Worm (Caenorhabditis elegans) whole organism, L4 larva: ENCODE results near the gene R07B1.9.

ENCODE experiments used
- F10B5.3 ChIP-seq: sonication (generic microtip); optimal IDR thresholded peaks from 2 replicates; lab custom pipeline; 2016; ENCODE audit warnings: mild to moderate bottlenecking, missing genetic modification characterization, missing compliant biosample characterization
- T20F7.1 ChIP-seq: fragments of 200-800 bp; sonication (Bioruptor generic); optimal IDR thresholded peaks from 2 replicates; lab custom pipeline; 2018; ENCODE audit warnings: mild to moderate bottlenecking, missing genetic modification characterization, missing compliant biosample characterization
- Y105C5A.15 ChIP-seq: fragments of 200-800 bp; sonication (Bioruptor generic); IDR thresholded peaks from 2 replicates; pipeline ENCODE4 v1.3.6; 2022; ENCODE audit warnings: missing genetic modification characterization, missing compliant biosample characterization
- ZK337.2 ChIP-seq: fragments of 200-800 bp; sonication (Bioruptor generic); IDR thresholded peaks from 2 replicates; pipeline ENCODE4 v1.3.6; 2022; ENCODE audit warnings: missing genetic modification reagents, missing genetic modification characterization, missing compliant biosample characterization
- aha-1 ChIP-seq: fragments of 150-350 bp; peaks from one replicate; lab custom pipeline; 2014; ENCODE audit warnings: missing biosample characterization, missing genetic modification characterization
- aly-2 ChIP-seq: sonication (generic microtip); optimal IDR thresholded peaks from 2 replicates; lab custom pipeline; 2018; ENCODE audit warnings: missing biosample characterization, missing genetic modification characterization
- ama-1 ChIP-seq: fragments of 150-350 bp; optimal IDR thresholded peaks from 2 replicates; lab custom pipeline; 2014; ENCODE audit warnings: inconsistent platforms, mixed read lengths
- ceh-20 ChIP-seq: fragments of 200-800 bp; sonication (Bioruptor generic); IDR thresholded peaks from 2 replicates; pipeline ENCODE4 v1.3.6; 2022; ENCODE audit warnings: missing genetic modification reagents, missing genetic modification characterization, missing compliant biosample characterization
- ceh-28 ChIP-seq: fragments of 150-350 bp; optimal IDR thresholded peaks from 2 replicates; lab custom pipeline; 2014; ENCODE audit warnings: missing biosample characterization, missing genetic modification reagents, missing genetic modification characterization
- daf-16 ChIP-seq, 3 experiments: sonication (generic microtip); optimal IDR thresholded peaks; 2 replicates each; lab custom pipeline; 2016 to 2017; ENCODE audit warnings: missing genetic modification characterization in 3 of 3, missing genetic modification reagents in 3 of 3, mild to moderate bottlenecking in 2 of 3, missing compliant biosample characterization in 2 of 3, missing biosample characterization in 1 of 3, moderate library complexity in 1 of 3
- daf-19 ChIP-seq: fragments of 200-800 bp; sonication (Bioruptor generic); conservative IDR thresholded peaks from 2 replicates; pipeline ENCODE4 v1.3.6; 2022; ENCODE audit warnings: missing genetic modification characterization, missing compliant biosample characterization
- daf-8 ChIP-seq: fragments of 200-800 bp; sonication (Bioruptor generic); IDR thresholded peaks from 2 replicates; pipeline ENCODE4 v1.3.6; 2022; ENCODE audit warnings: missing genetic modification characterization, missing compliant biosample characterization
- dmd-6 ChIP-seq: fragments of 200-800 bp; sonication (Bioruptor generic); IDR thresholded peaks from 2 replicates; pipeline ENCODE4 v1.3.6; 2022; ENCODE audit warnings: missing genetic modification reagents, missing genetic modification characterization, missing compliant biosample characterization
- dmd-8 ChIP-seq: fragments of 200-800 bp; sonication (Bioruptor generic); IDR thresholded peaks from 2 replicates; pipeline ENCODE4 v1.3.6; 2022; ENCODE audit warnings: missing genetic modification characterization, missing compliant biosample characterization
- dpl-1 ChIP-seq: fragments of 150-350 bp; optimal IDR thresholded peaks from 2 replicates; lab custom pipeline; 2014; ENCODE audit warnings: missing biosample characterization, missing genetic modification reagents, missing genetic modification characterization
- duxl-1 ChIP-seq: sonication (generic microtip); optimal IDR thresholded peaks from 2 replicates; lab custom pipeline; 2016; ENCODE audit warnings: mild to moderate bottlenecking, missing genetic modification characterization, moderate library complexity, missing compliant biosample characterization; ENCODE audit not compliant: poor library complexity
- dve-1 ChIP-seq: sonication (generic microtip); optimal IDR thresholded peaks from 2 replicates; lab custom pipeline; 2017; ENCODE audit warnings: antibody characterized with exemption, mild to moderate bottlenecking, missing genetic modification characterization, missing compliant biosample characterization; ENCODE audit not compliant: insufficient read depth
- fkh-10 ChIP-seq: fragments of 150-350 bp; optimal IDR thresholded peaks from 2 replicates; lab custom pipeline; 2014; ENCODE audit warnings: missing biosample characterization, missing genetic modification reagents, missing genetic modification characterization
- hlh-11 ChIP-seq: fragments of 200-800 bp; sonication (Bioruptor generic); optimal IDR thresholded peaks from 2 replicates; lab custom pipeline; 2018; ENCODE audit warnings: mild to moderate bottlenecking, missing genetic modification characterization, missing compliant biosample characterization
- mep-1 ChIP-seq: fragments of 150-350 bp; sonication (generic microtip); optimal IDR thresholded peaks from 3 replicates; lab custom pipeline; 2014; ENCODE audit warnings: missing biosample characterization, missing genetic modification characterization
- mxl-3 ChIP-seq: fragments of 200-800 bp; sonication (Bioruptor generic); optimal IDR thresholded peaks from 2 replicates; lab custom pipeline; 2018; ENCODE audit warnings: mild to moderate bottlenecking, missing genetic modification characterization, missing compliant biosample characterization
- nhr-102 ChIP-seq: sonication (generic microtip); optimal IDR thresholded peaks from 2 replicates; lab custom pipeline; 2016; ENCODE audit warnings: mild to moderate bottlenecking, missing genetic modification characterization, moderate library complexity, missing compliant biosample characterization
- nhr-11 ChIP-seq: fragments of 150-350 bp; optimal IDR thresholded peaks from 2 replicates; lab custom pipeline; 2014; ENCODE audit warnings: missing biosample characterization, missing genetic modification characterization
- nhr-237 ChIP-seq: sonication (generic microtip); optimal IDR thresholded peaks from 2 replicates; lab custom pipeline; 2017; ENCODE audit warnings: missing biosample characterization, missing genetic modification characterization
- nhr-28 ChIP-seq: fragments of 150-350 bp; optimal IDR thresholded peaks from 2 replicates; lab custom pipeline; 2014; ENCODE audit warnings: missing biosample characterization, missing genetic modification characterization
- nhr-77 ChIP-seq: fragments of 150-350 bp; optimal IDR thresholded peaks from 2 replicates; lab custom pipeline; 2014; ENCODE audit warnings: missing biosample characterization, missing genetic modification characterization
- pha-4 ChIP-seq, 2 experiments: fragments of 150-350 bp in 1 of 2; fragments of 200-800 bp in 1 of 2; sonication (Bioruptor generic) in 1 of 2; IDR thresholded peaks in 1 of 2; optimal IDR thresholded peaks in 1 of 2; 2 replicates each; pipeline versions ENCODE4 v1.3.6 to Lab custom; 2014 to 2022; ENCODE audit warnings: missing genetic modification characterization in 2 of 2, missing genetic modification reagents in 2 of 2, missing biosample characterization in 1 of 2, missing compliant biosample characterization in 1 of 2
- php-3 ChIP-seq: fragments of 200-800 bp; sonication (Bioruptor generic); IDR thresholded peaks from 2 replicates; pipeline ENCODE4 v1.3.6; 2022; ENCODE audit warnings: missing genetic modification reagents, missing genetic modification characterization, missing compliant biosample characterization
- pqm-1 ChIP-seq: sonication (generic microtip); optimal IDR thresholded peaks from 2 replicates; lab custom pipeline; 2017; ENCODE audit warnings: missing biosample characterization, missing genetic modification characterization
- rbr-2 ChIP-seq: sonication (generic microtip); optimal IDR thresholded peaks from 2 replicates; lab custom pipeline; 2016; ENCODE audit warnings: missing genotype, missing genetic modification characterization, missing compliant biosample characterization
- snpc-4 ChIP-seq: fragments of 150-350 bp; optimal IDR thresholded peaks from 2 replicates; lab custom pipeline; 2014; ENCODE audit warnings: missing biosample characterization, missing genetic modification characterization
- spr-1 ChIP-seq: sonication (generic microtip); optimal IDR thresholded peaks from 2 replicates; lab custom pipeline; 2016; ENCODE audit warnings: mild to moderate bottlenecking, missing genetic modification characterization, missing compliant biosample characterization
- tag-97 ChIP-seq: fragments of 200-800 bp; sonication (Bioruptor generic); IDR thresholded peaks from 2 replicates; pipeline ENCODE4 v1.3.6; 2022; ENCODE audit warnings: missing genetic modification characterization, missing compliant biosample characterization
- tra-1 ChIP-seq: fragments of 200-800 bp; sonication (Bioruptor generic); IDR thresholded peaks from 2 replicates; pipeline ENCODE4 v1.3.6; 2022; ENCODE audit warnings: missing genetic modification reagents, missing genetic modification characterization, missing compliant biosample characterization
- unc-39 ChIP-seq: sonication (generic microtip); optimal IDR thresholded peaks from 2 replicates; lab custom pipeline; 2017; ENCODE audit warnings: missing biosample characterization, missing genetic modification characterization
- unc-62 ChIP-seq, 3 experiments: fragments of 150-350 bp in 1 of 3; sonication (generic microtip); optimal IDR thresholded peaks in 2 of 3; peaks in 1 of 3; 1 replicate in 1 of 3; 2 replicates in 2 of 3; lab custom pipeline; 2014 to 2017; ENCODE audit warnings: missing biosample characterization in 3 of 3, missing genetic modification characterization in 3 of 3, missing genetic modification reagents in 3 of 3, missing genotype in 1 of 3
- vab-7 ChIP-seq: fragments of 200-800 bp; sonication (Bioruptor generic); IDR thresholded peaks from 2 replicates; pipeline ENCODE4 v1.3.6; 2022; ENCODE audit warnings: missing genetic modification reagents, missing genetic modification characterization, missing compliant biosample characterization
- zfp-2 ChIP-seq: sonication (generic microtip); optimal IDR thresholded peaks from 2 replicates; lab custom pipeline; 2016; ENCODE audit warnings: mild to moderate bottlenecking, missing genetic modification characterization, missing compliant biosample characterization
- zfp-3 ChIP-seq: fragments of 200-800 bp; sonication (Bioruptor generic); conservative IDR thresholded peaks from 2 replicates; pipeline ENCODE4 v1.3.6; 2022; ENCODE audit warnings: missing genetic modification reagents, missing genetic modification characterization, missing compliant biosample characterization
- zip-11 ChIP-seq: fragments of 200-800 bp; sonication (Bioruptor generic); IDR thresholded peaks from 2 replicates; pipeline ENCODE4 v1.3.6; 2022; ENCODE audit warnings: missing genetic modification characterization, missing compliant biosample characterization
- zip-2 ChIP-seq: fragments of 150-350 bp; optimal IDR thresholded peaks from 2 replicates; lab custom pipeline; 2014; ENCODE audit warnings: missing biosample characterization, missing genetic modification characterization

Gene R07B1.9

DNA sequence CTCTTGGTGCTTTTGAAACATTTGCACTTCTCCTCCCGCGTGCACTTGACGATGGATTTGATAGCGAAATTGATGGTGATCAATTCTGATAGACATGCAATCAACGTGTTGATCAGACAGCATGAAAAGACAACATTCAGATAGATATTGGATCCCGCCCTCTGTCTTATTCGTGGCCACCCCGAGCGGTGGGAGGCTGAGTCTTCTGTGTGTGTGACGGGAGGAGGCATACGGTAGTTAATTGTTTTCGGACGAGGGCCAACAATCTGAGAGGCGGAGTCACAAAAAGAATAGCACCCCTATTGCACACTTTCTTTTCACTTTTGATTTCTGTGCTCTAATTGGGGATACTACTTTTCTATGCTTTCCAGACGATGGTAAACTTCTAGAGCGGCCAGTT, 31.3 kb upstream of the R07B1.9 start (continued):
- no peak for TF ChIP-seq mep-1 (tag; lab: Kevin White, UChicago)

DNA sequence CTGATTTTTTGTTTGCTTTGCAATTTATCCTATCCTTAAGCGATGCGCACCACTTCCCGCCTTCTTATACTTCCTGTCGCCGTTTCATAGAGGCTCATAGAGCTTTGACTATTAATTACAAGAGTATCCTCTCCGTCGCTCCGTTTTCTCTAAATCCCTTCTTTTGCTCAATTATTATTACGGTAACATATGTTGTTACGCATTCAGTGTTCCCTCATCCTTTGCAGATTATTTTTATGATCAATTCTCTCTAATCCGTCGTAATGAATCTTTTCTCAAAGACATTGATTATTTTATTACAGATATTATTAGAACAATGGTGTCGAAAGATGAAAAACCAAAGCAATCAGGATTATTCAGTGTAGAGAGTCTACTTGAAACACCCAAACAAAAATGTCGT, 30.2 kb upstream of the R07B1.9 start, which contains the start of gene vab-15:
Gene vab-15, plus strand, starts transcription at position 301 of the 400 bp plus-strand sequence.
- TF ChIP-seq ama-1 (lab: Kevin White, UChicago) (no peak), mxl-3 (no peak), nhr-237 (tag; lab: Kevin White, UChicago) (no peak), mep-1 (tag; lab: Kevin White, UChicago) (no peak)

DNA sequence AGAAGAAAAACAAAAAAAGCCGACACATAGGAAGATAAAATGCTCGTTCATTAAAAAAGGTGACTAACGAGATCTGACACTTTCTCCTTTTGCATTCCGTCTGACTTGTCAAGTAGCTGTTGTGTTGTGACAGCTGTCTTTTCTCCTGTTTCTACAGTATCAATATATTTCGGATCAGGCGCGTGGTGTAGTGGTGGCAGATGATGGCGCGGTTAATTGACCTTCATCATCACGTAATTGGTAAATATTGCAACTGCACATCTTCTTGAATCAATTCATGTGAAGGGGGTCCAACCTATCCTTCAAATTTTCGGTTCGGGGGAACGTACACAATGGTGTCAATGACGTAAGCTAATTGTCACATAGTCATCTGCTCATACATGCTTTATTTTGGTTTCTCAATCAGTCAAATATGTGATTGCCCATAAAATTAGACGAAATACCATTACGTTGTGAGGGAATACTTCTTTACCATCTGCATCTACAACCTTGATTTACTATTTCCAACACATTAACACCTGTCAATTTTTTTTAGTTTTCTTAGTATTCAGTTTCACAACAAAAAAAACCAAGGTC, 28.9 kb upstream of the R07B1.9 start:
- TF ChIP-seq aly-2 (tag; lab: Kevin White, UChicago) (no peak), daf-19 (GFP tag; lab: Robert Waterston, UW) (no peak), zip-11 (GFP tag; lab: Robert Waterston, UW) (no peak), unc-62 (GFP tag; optimal IDR thresholded peaks at IDR 0.05 in 1 of 2; lab: Kevin White, UChicago) (peak in 1 of 2 experiments; percentile 92), unc-62 (tag; optimal IDR thresholded peaks at IDR 0.05; lab: Kevin White, UChicago) (no peak)

DNA sequence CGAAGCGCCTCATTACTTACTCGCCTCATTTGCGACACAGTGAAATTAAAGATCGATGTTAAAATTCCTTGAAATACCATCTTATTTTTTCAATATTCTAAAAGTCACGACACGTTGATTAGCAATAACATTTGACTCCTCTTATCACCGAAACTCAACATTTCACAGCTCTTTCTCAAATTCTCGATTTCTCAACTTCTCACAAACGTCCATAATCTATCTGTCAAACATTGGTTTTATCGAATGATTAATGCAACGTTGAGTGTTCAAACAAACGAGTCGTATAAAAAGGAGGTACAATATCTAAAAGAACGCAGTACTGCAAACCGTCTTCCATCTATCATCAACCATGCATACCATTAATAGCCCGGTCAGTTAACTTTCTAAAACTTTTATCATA, 27.0 kb upstream of the R07B1.9 start, which contains the start of gene lec-8:
Gene lec-8, plus strand, starts transcription at position 314 of the 400 bp plus-strand sequence.
- TF ChIP-seq duxl-1 (tag; lab: Kevin White, UChicago) = no peak
- TF ChIP-seq rbr-2 (tag; lab: Kevin White, UChicago) = no peak
- no peak for TF ChIP-seq tag-97 (GFP tag; lab: Robert Waterston, UW)
- peak; percentile 68 for TF ChIP-seq nhr-28 (tag; lab: Kevin White, UChicago)
- no peak for TF ChIP-seq snpc-4 (tag; lab: Kevin White, UChicago)
- TF ChIP-seq zip-2 = no peak
- TF ChIP-seq nhr-77 (tag; lab: Kevin White, UChicago) = peak; percentile 28
- TF ChIP-seq pqm-1 = peak; percentile 47
- TF ChIP-seq nhr-11 (tag; lab: Kevin White, UChicago) = no peak
- TF ChIP-seq mep-1 (tag; lab: Kevin White, UChicago) = no peak
- TF ChIP-seq F10B5.3 (tag; lab: Kevin White, UChicago) = no peak
- peak; percentile 81 for TF ChIP-seq dmd-6
- TF ChIP-seq unc-39 (tag; lab: Kevin White, UChicago) = no peak
- no peak for TF ChIP-seq daf-8
- peak; percentile 45 for TF ChIP-seq T20F7.1 (GFP tag; lab: Kevin White, UChicago)
- TF ChIP-seq spr-1 (tag; lab: Kevin White, UChicago) = no peak
- TF ChIP-seq Y105C5A.15 (GFP tag; lab: Robert Waterston, UW) = no peak
- no peak for TF ChIP-seq zfp-3 (GFP tag; lab: Robert Waterston, UW)
- peak; percentile 72; the same call in 1 of the 2 replicates for TF ChIP-seq ceh-20 (GFP tag; lab: Robert Waterston, UW)
- TF ChIP-seq ceh-28 (tag; lab: Kevin White, UChicago) = no peak
- TF ChIP-seq zfp-2 (tag; lab: Kevin White, UChicago) = no peak
- no peak for TF ChIP-seq dpl-1 (GFP tag; lab: Kevin White, UChicago)
- TF ChIP-seq vab-7 (GFP tag; lab: Robert Waterston, UW) = no peak
- TF ChIP-seq dmd-8 (GFP tag; lab: Robert Waterston, UW) = no peak
- TF ChIP-seq hlh-11 (tag; lab: Kevin White, UChicago) = peak; percentile 65
- no peak for TF ChIP-seq nhr-102
- TF ChIP-seq tra-1 (GFP tag; lab: Robert Waterston, UW) = peak; percentile 80; the same call in 1 of the 2 replicates
- TF ChIP-seq nhr-237 (tag; lab: Kevin White, UChicago) = no peak
- no peak for TF ChIP-seq daf-16 (GFP tag; optimal IDR thresholded peaks at IDR 0.05; lab: Kevin White, UChicago)
- TF ChIP-seq daf-16 (tag; optimal IDR thresholded peaks at IDR 0.05; lab: Kevin White, UChicago) = peak; percentile 81
- no peak for TF ChIP-seq pha-4 (GFP tag; IDR thresholded peaks at IDR 0.05; lab: Robert Waterston, UW)
- TF ChIP-seq pha-4 (tag; optimal IDR thresholded peaks at IDR 0.05; lab: Kevin White, UChicago) = no peak
- TF ChIP-seq dve-1 (tag; lab: Kevin White, UChicago) = peak; percentile 84
- peak; percentile 82 for TF ChIP-seq aha-1 (tag; lab: Kevin White, UChicago)
- TF ChIP-seq php-3 (GFP tag; lab: Robert Waterston, UW) = peak; percentile 69
- no peak for TF ChIP-seq ZK337.2
- TF ChIP-seq fkh-10 (GFP tag; lab: Kevin White, UChicago) = no peak
